Worm (Caenorhabditis elegans): ENCODE data around the gene Y55F3C.9.
A peak's percentile ranks its signal among the peaks of the same experiment; 100 is the strongest.

Gene Y55F3C.9

ce11 chrIV:673313-673712, 54.7 kb downstream of the Y55F3C.9 start, which contains the start of gene K11H12.3:
Gene K11H12.3 (minus strand): TSS chrIV:673480.
- TF ChIP-seq zfp-3 (GFP tag; conservative IDR thresholded peaks at IDR 0.05), result no peak
- TF ChIP-seq pqm-1 (tag; optimal IDR thresholded peaks at IDR 0.05), result peak; percentile 57
- TF ChIP-seq nhr-10 (tag; optimal IDR thresholded peaks at IDR 0.05), result no peak
- TF ChIP-seq attf-4 (tag; optimal IDR thresholded peaks at IDR 0.05), result no peak
- no peak for TF ChIP-seq ceh-20 (GFP tag; IDR thresholded peaks at IDR 0.05)
- no peak for TF ChIP-seq ceh-44 (GFP tag; IDR thresholded peaks at IDR 0.05)
- no peak for TF ChIP-seq nhr-111 (GFP tag; optimal IDR thresholded peaks at IDR 0.05)
- TF ChIP-seq F26F4.8 (GFP tag; conservative IDR thresholded peaks at IDR 0.05), result no peak
- no peak for TF ChIP-seq Y48G9A.11 (GFP tag; IDR thresholded peaks at IDR 0.05)
- TF ChIP-seq nhr-28 (tag; optimal IDR thresholded peaks at IDR 0.05), result peak; percentile 52
- no peak for TF ChIP-seq daf-19 (GFP tag; conservative IDR thresholded peaks at IDR 0.05)
- no peak for TF ChIP-seq lim-7 (GFP tag; IDR thresholded peaks at IDR 0.05)
- peak; percentile 20 for TF ChIP-seq mxl-3 (GFP tag; optimal IDR thresholded peaks at IDR 0.05)
- TF ChIP-seq duxl-1 (tag; optimal IDR thresholded peaks at IDR 0.05; ENCODE audit: poor library complexity), result no peak
- no peak for TF ChIP-seq ceh-82 (tag; optimal IDR thresholded peaks at IDR 0.05)
- no peak for TF ChIP-seq nhr-25 (tag; optimal IDR thresholded peaks at IDR 0.05; ENCODE audit: borderline replicate concordance, insufficient read depth)
- no peak for TF ChIP-seq daf-16 (GFP tag; optimal IDR thresholded peaks at IDR 0.05)
- peak; percentile 61 for TF ChIP-seq daf-16 (tag; optimal IDR thresholded peaks at IDR 0.05)
- no peak for TF ChIP-seq aly-2 (tag; optimal IDR thresholded peaks at IDR 0.05)
- no peak for TF ChIP-seq T20F7.1 (GFP tag; optimal IDR thresholded peaks at IDR 0.05)
- no peak for TF ChIP-seq D1046.2 (GFP tag; IDR thresholded peaks at IDR 0.05)
- peak; percentile 87 for TF ChIP-seq dmd-6 (GFP tag; IDR thresholded peaks at IDR 0.05)
- TF ChIP-seq Y105C5A.15 (GFP tag; IDR thresholded peaks at IDR 0.05), result no peak
- TF ChIP-seq sdz-12 (GFP tag; optimal IDR thresholded peaks at IDR 0.05), result no peak
- no peak for TF ChIP-seq rbr-2 (tag; optimal IDR thresholded peaks at IDR 0.05)
- TF ChIP-seq zfp-2 (tag; optimal IDR thresholded peaks at IDR 0.05), result no peak
- no peak for TF ChIP-seq mep-1 (tag; optimal IDR thresholded peaks at IDR 0.05)
- TF ChIP-seq hif-1 (tag; optimal IDR thresholded peaks at IDR 0.05), result no peak
- no peak for TF ChIP-seq skn-1 (tag; optimal IDR thresholded peaks at IDR 0.05)
- TF ChIP-seq nhr-77 (tag; optimal IDR thresholded peaks at IDR 0.05), result no peak
- TF ChIP-seq hlh-11 (tag; optimal IDR thresholded peaks at IDR 0.05), result peak; percentile 26

- no peak for TF ChIP-seq daf-16 (GFP tag; optimal IDR thresholded peaks at IDR 0.05)
- TF ChIP-seq daf-16 (tag; optimal IDR thresholded peaks at IDR 0.05), result peak; percentile 38
- TF ChIP-seq F37D6.2 (tag; optimal IDR thresholded peaks at IDR 0.05), result no peak
Observed at ce11 chrIV:670455-670854, 57.5 kb downstream of the Y55F3C.9 start, which contains the start of gene K11H12.11. Gene K11H12.11 (minus strand): TSS chrIV:670555.

Measured in whole organism, L4 larva.